Worm (Caenorhabditis elegans) whole organism, L4 larva: ENCODE data around the gene fzy-1.

Experiments used
- Y5F2A.4 ChIP-seq: fragments of 200-800 bp; sonication (Bioruptor generic); optimal IDR thresholded peaks from 2 replicates; lab custom pipeline; 2018; ENCODE audit warnings: mild to moderate bottlenecking, missing genetic modification characterization, missing compliant biosample characterization
- ceh-82 ChIP-seq: sonication (generic microtip); optimal IDR thresholded peaks from 2 replicates; lab custom pipeline; 2017; ENCODE audit warnings: missing biosample characterization, missing genetic modification characterization
- ces-1 ChIP-seq: fragments of 150-350 bp; sonication (generic microtip); optimal IDR thresholded peaks from 4 replicates; lab custom pipeline; 2014; ENCODE audit warnings: missing biosample characterization, missing genetic modification reagents, missing genetic modification characterization
- ctbp-1 ChIP-seq: fragments of 200-800 bp; sonication (Bioruptor generic); IDR thresholded peaks from 2 replicates; pipeline ENCODE4 v1.3.6; 2022; ENCODE audit warnings: missing genetic modification reagents, missing genetic modification characterization, missing compliant biosample characterization
- dmd-9 ChIP-seq: fragments of 200-800 bp; sonication (Bioruptor generic); IDR thresholded peaks from 2 replicates; pipeline ENCODE4 v1.3.6; 2022; ENCODE audit warnings: missing genetic modification reagents, missing genetic modification characterization, missing compliant biosample characterization
- fkh-10 ChIP-seq: fragments of 150-350 bp; optimal IDR thresholded peaks from 2 replicates; lab custom pipeline; 2014; ENCODE audit warnings: missing biosample characterization, missing genetic modification reagents, missing genetic modification characterization
- lin-39 ChIP-seq: fragments of 150-350 bp; optimal IDR thresholded peaks from 2 replicates; lab custom pipeline; 2014; ENCODE audit warnings: missing biosample characterization, missing genetic modification reagents, missing genetic modification characterization
- nhr-28 ChIP-seq: fragments of 150-350 bp; optimal IDR thresholded peaks from 2 replicates; lab custom pipeline; 2014; ENCODE audit warnings: missing biosample characterization, missing genetic modification characterization
- nhr-76 ChIP-seq: fragments of 150-350 bp; optimal IDR thresholded peaks from 2 replicates; lab custom pipeline; 2014; ENCODE audit warnings: missing biosample characterization, missing genetic modification characterization
- snpc-4 ChIP-seq: fragments of 150-350 bp; optimal IDR thresholded peaks from 2 replicates; lab custom pipeline; 2014; ENCODE audit warnings: missing biosample characterization, missing genetic modification characterization
- spr-3 ChIP-seq: fragments of 200-800 bp; sonication (Bioruptor generic); optimal IDR thresholded peaks from 2 replicates; lab custom pipeline; 2018; ENCODE audit warnings: mild to moderate bottlenecking, missing genetic modification characterization, missing compliant biosample characterization
- unc-39 ChIP-seq: sonication (generic microtip); optimal IDR thresholded peaks from 2 replicates; lab custom pipeline; 2017; ENCODE audit warnings: missing biosample characterization, missing genetic modification characterization

- TF ChIP-seq snpc-4 (no peak), ceh-82 (no peak), lin-39 (tag; lab: Kevin White, UChicago) (no peak), unc-39 (tag; lab: Kevin White, UChicago) (no peak), spr-3 (GFP tag; lab: Kevin White, UChicago) (no peak), ces-1 (no peak), nhr-28 (tag; lab: Kevin White, UChicago) (no peak), nhr-76 (tag; lab: Kevin White, UChicago) (no peak), ctbp-1 (GFP tag; lab: Robert Waterston, UW) (no peak), fkh-10 (GFP tag; lab: Kevin White, UChicago) (no peak), Y5F2A.4 (GFP tag; lab: Kevin White, UChicago) (no peak), dmd-9 (GFP tag; lab: Robert Waterston, UW) (no peak)
Measured at ce11 chrII:5522637-5523036, 22.1 kb downstream of the fzy-1 start, which contains the start of gene ZK177.11.
